Worm (Caenorhabditis elegans): ENCODE measurements around the gene Y49A3A.4.
A peak's percentile ranks its signal among the peaks of the same experiment; 100 is the strongest.

The Y49A3A.4 gene

DNA sequence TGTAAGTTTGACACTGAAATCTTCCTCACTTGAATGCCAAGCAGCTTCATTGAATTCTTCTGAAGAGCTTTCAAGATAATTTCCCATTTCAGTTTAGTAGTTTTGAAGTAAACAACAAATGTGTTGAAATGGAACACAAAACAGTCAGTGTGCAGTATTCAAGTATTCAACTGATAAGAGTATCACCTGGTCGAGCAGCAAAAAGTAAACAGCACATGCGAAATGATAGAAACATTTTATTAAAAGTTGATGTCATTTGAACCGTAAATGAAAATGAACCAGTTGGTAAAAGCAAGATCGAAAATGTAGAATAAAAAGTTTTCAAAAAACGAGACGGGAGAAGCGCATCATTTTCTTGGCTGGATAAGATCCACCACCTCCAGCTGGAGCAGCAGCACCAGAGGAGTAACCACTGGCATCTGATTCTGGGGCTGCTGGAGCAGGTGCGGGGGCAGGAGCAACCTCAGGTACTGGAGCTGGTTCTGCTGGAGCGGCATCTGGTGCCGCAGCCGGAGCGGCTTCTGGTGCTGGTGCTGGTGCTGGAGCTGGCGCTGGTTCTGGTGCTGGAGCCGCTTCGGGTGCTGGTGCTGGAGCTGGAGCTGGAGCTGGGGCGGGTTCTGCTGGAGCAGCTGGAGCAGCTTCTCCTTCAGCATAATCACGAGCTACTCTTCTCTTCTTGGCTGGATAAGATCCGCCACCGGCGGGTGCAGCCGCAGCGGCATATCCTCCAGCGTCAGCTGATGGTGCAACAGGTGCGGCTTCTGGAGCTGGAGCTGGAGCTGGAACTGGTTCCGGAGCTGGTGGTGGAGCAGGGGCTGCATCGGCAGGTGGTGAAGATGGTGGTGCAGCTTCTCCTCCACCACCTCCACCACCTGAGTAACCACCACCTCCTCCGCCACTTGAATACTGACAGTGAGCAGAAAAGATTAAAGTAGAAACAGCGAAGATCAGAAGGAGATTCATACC is 33.9 kb downstream of the Y49A3A.4 start, which contains the start of the genes F47B8.4 and F47B8.18 (continued):
- 0 out of 2 replicates have a peak, but pooled peaks have one; percentile 6 for TF ChIP-seq nhr-41 (GFP tag; IDR thresholded peaks at IDR 0.05)
- TF ChIP-seq zag-1 (tag; optimal IDR thresholded peaks at IDR 0.05) = no peak
- peak; percentile 99 for TF ChIP-seq set-16 (GFP tag; IDR thresholded peaks at IDR 0.05)
- TF ChIP-seq ctbp-1 (GFP tag; IDR thresholded peaks at IDR 0.05) = no peak
- no peak for TF ChIP-seq dpl-1 (GFP tag; optimal IDR thresholded peaks at IDR 0.05)

DNA sequence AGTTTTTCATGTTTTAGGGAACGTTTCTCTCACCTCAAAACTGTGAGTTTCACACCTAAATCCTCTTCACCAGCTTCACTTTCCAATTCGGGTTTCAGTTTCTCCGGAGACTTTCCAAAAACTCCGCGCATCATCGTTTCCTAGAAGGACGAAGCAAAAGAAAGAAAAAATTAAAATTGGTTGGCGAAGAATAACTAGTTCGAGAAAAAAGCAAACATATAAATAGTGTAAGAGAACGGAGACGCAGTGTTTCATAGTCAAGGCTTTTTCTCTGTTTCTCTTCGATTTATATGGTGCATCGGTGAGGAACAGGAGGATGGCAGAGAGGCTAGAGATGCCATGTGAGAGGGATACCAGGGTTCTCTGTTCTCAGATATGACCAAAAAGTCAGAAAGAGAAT is 35.9 kb downstream of the Y49A3A.4 start, which contains the start of gene F47B8.3:
Gene F47B8.3, minus strand, starts transcription at position 261 of the 400 bp plus-strand sequence.
- TF ChIP-seq hmg-1.1 (GFP tag; IDR thresholded peaks at IDR 0.05) (peak; percentile 48), mep-1 (tag; optimal IDR thresholded peaks at IDR 0.05) (peak; percentile 59), lsy-2 (tag; optimal IDR thresholded peaks at IDR 0.05) (peak in 1 of 2 experiments; percentile 49), ZK337.2 (GFP tag; IDR thresholded peaks at IDR 0.05) (no peak), mxl-3 (GFP tag; optimal IDR thresholded peaks at IDR 0.05) (peak; percentile 12), zfp-3 (GFP tag; conservative IDR thresholded peaks at IDR 0.05) (no peak), sdz-12 (GFP tag; optimal IDR thresholded peaks at IDR 0.05) (no peak), nhr-28 (tag; optimal IDR thresholded peaks at IDR 0.05) (peak; percentile 50), daf-16 (GFP tag; optimal IDR thresholded peaks at IDR 0.05) (no peak), daf-16 (tag; optimal IDR thresholded peaks at IDR 0.05) (peak; percentile 9), spr-1 (tag; optimal IDR thresholded peaks at IDR 0.05) (no peak), rbr-2 (tag; optimal IDR thresholded peaks at IDR 0.05) (peak; percentile 19), hlh-11 (tag; optimal IDR thresholded peaks at IDR 0.05) (peak; percentile 31), mdl-1 (tag; optimal IDR thresholded peaks at IDR 0.05) (peak in 1 of 2 experiments; percentile 70), dve-1 (tag; optimal IDR thresholded peaks at IDR 0.05; ENCODE audit: insufficient read depth) (peak; percentile 3), nhr-6 (tag; optimal IDR thresholded peaks at IDR 0.05) (peak; percentile 42), hlh-30 (tag; optimal IDR thresholded peaks at IDR 0.05; ENCODE audit: insufficient read depth) (peak; percentile 75), nhr-42 (GFP tag; IDR thresholded peaks at IDR 0.05) (no peak)

DNA sequence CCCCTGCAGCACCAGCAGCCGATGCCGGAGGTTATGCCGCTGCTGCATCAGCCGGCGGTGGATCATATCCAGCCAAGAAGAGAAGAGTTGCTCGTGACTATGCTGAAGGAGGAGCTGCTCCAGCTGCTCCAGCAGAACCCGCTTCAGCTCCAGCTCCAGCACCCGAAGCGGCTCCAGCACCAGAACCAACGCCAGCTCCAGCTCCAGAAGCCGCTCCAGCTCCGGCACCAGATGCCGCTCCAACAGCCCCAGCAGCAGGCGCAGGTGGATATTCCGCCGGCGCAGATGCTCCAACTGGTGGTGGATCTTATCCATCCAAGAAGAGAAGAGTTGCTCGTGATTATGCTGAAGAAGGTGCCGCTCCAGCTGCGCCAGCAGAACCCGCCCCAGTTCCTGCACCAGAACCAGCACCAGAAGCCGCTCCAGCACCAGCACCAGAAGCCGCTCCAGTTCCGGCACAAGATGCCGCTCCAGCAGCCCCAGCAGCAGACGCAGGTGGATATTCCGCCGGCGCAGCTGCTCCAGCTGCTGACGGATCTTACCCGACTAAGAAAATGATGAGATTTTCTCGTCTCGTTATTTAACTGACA is 37.9 kb downstream of the Y49A3A.4 start:
- no peak for TF ChIP-seq ZK337.2 (GFP tag; IDR thresholded peaks at IDR 0.05)
- peak; percentile 33; the same call in 1 of the 2 replicates for TF ChIP-seq pha-4 (GFP tag; IDR thresholded peaks at IDR 0.05)
- TF ChIP-seq pha-4 (tag; optimal IDR thresholded peaks at IDR 0.05) = no peak
- 0 out of 2 replicates have a peak, but pooled peaks have one; percentile 55 for TF ChIP-seq lim-7 (GFP tag; IDR thresholded peaks at IDR 0.05)
- no peak for TF ChIP-seq tag-97 (GFP tag; IDR thresholded peaks at IDR 0.05)
- 0 out of 2 replicates have a peak, but pooled peaks have one; percentile 33 for TF ChIP-seq dmd-8 (GFP tag; IDR thresholded peaks at IDR 0.05)
- TF ChIP-seq set-16 (GFP tag; IDR thresholded peaks at IDR 0.05) = peak; percentile 99
- TF ChIP-seq dmd-9 (GFP tag; IDR thresholded peaks at IDR 0.05) = peak; percentile 24; the same call in 1 of the 2 replicates

DNA sequence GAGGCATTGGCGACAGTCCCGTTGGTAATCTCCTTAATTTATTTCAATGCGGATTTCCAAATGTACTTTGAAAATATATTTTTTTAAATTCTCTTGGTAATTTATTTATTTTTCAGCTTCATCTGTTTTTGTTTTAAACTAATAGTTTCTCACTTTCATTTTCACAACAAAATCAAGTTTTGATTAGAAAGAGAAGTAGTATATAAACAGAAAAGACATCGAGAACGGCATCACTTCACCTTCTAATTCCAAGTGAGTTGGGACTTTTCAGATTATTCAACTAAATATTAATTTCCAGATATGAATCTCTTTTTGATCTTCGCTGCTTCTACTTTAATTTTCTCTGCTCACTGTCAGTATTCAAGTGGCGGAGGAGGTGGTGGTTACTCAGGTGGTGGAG is 38.4 kb downstream of the Y49A3A.4 start, which contains the start of gene F47B8.14:
Gene F47B8.14, plus strand, starts transcription at position 301 of the 400 bp plus-strand sequence.
- TF ChIP-seq mxl-2 (GFP tag; conservative IDR thresholded peaks at IDR 0.05) (no peak), Y5F2A.4 (GFP tag; optimal IDR thresholded peaks at IDR 0.05) (no peak), dpl-1 (GFP tag; optimal IDR thresholded peaks at IDR 0.05) (no peak), ces-1 (GFP tag; optimal IDR thresholded peaks at IDR 0.05) (no peak), php-3 (GFP tag; IDR thresholded peaks at IDR 0.05) (no peak)
